Fruit fly (Drosophila melanogaster): ENCODE measurements around the gene CG33702.
A peak's percentile ranks its signal among the peaks of the same experiment; 100 is the strongest.

DNA sequence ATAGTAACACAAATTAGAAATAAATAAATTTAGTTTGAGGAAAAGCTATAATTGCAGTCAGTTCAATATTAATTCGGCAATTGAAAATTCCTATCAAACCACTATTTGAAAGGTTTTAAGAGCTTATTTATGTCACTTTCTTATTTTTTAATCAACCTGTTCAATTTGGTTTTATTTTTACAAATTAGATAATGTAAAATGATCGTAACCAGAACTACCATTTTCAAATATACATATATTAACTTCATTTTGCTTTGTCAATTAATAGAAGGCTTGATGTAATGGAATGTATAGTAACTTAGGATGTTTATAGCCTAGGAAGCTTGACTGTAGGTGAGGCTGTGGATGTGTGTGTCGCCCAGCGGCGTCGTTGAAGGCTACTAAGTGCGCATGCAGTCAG, 46.6 kb downstream of the CG33702 start:
- TF ChIP-seq CG14711 (tag; optimal IDR thresholded peaks at IDR 0.05): no peak
- peak; percentile 24 for TF ChIP-seq CG12768 (GFP tag; optimal IDR thresholded peaks at IDR 0.05)
- no peak for TF ChIP-seq Crg-1 (GFP tag; optimal IDR thresholded peaks at IDR 0.05)
- TF ChIP-seq ovo (GFP tag; optimal IDR thresholded peaks at IDR 0.05): no peak
- TF ChIP-seq CG11617 (GFP tag; optimal IDR thresholded peaks at IDR 0.05): peak; percentile 34
- no peak for TF ChIP-seq kay (GFP tag; ENCODE audit: borderline replicate concordance)
- TF ChIP-seq CG5204 (GFP tag; optimal IDR thresholded peaks at IDR 0.05): peak; percentile 57
- no peak for TF ChIP-seq tj (GFP tag; optimal IDR thresholded peaks at IDR 0.05)
